Worm (Caenorhabditis elegans) whole organism, early embryonic: Measurements from ENCODE around the gene F15H10.7.

Experiments used
- ama-1 ChIP-seq: fragments of 150-350 bp; optimal IDR thresholded peaks from 2 replicates; lab custom pipeline; 2014
- ceh-36 ChIP-seq: sonication (generic microtip); optimal IDR thresholded peaks from 2 replicates; lab custom pipeline; 2016; ENCODE audit warnings: missing genetic modification characterization, inconsistent platforms, missing compliant biosample characterization
- ets-7 ChIP-seq: sonication (generic microtip); optimal IDR thresholded peaks from 2 replicates; lab custom pipeline; 2016; ENCODE audit warnings: missing genotype, missing genetic modification characterization, missing compliant biosample characterization
- hmg-4 ChIP-seq: fragments of 200-800 bp; sonication (Bioruptor generic); optimal IDR thresholded peaks from 2 replicates; lab custom pipeline; 2018; ENCODE audit warnings: mild to moderate bottlenecking, missing genetic modification characterization, missing compliant biosample characterization
- hnd-1 ChIP-seq: sonication (generic microtip); optimal IDR thresholded peaks from 2 replicates; lab custom pipeline; 2016; ENCODE audit warnings: missing genetic modification characterization, missing compliant biosample characterization
- sea-1 ChIP-seq: fragments of 200-800 bp; sonication (Bioruptor generic); conservative IDR thresholded peaks from 2 replicates; pipeline ENCODE4 v1.3.6; 2022; ENCODE audit warnings: missing genetic modification characterization, missing compliant biosample characterization
- tra-4 ChIP-seq: sonication (generic microtip); optimal IDR thresholded peaks from 2 replicates; lab custom pipeline; 2017; ENCODE audit warnings: missing genetic modification characterization, missing compliant biosample characterization

DNA sequence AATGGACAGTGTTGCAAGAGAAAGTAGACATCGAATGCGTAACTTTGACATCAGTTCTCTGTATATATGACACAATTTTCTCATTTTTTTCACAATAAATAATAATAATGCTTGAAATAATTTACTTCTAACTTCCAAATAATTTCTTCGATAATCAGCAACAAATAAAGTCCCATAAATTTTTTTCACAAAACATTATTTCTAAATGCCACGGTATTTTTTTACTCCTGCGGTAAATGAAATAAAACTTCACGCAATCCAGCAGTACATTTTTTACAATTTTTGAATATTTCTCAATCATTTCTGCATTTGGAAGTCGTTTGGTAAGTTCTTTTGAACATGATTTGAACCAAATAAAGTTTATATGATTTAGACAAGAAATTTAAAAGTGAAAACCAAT lies 22.3 kb downstream of the F15H10.7 start, which contains the start of gene spe-10:
- TF ChIP-seq hnd-1 (tag; lab: Kevin White, UChicago) (no peak), ama-1 (lab: Kevin White, UChicago) (no peak), sea-1 (GFP tag; lab: Robert Waterston, UW) (no peak), tra-4 (no peak), ceh-36 (no peak), ets-7 (tag; lab: Kevin White, UChicago) (no peak), hmg-4 (GFP tag; lab: Kevin White, UChicago) (no peak)
